Worm (Caenorhabditis elegans) whole organism, L4 larva: ENCODE data around the gene F09E10.6.

Experiments
- D1046.2 ChIP-seq: fragments of 200-800 bp; sonication (Bioruptor generic); IDR thresholded peaks from 2 replicates; pipeline ENCODE4 v1.3.6; 2022; ENCODE audit warnings: missing genetic modification characterization, missing compliant biosample characterization
- F37D6.2 ChIP-seq: sonication (generic microtip); optimal IDR thresholded peaks from 2 replicates; lab custom pipeline; 2016; ENCODE audit warnings: mild to moderate bottlenecking, missing genetic modification characterization, missing compliant biosample characterization
- Y105C5A.15 ChIP-seq: fragments of 200-800 bp; sonication (Bioruptor generic); IDR thresholded peaks from 2 replicates; pipeline ENCODE4 v1.3.6; 2022; ENCODE audit warnings: missing genetic modification characterization, missing compliant biosample characterization
- Y48G9A.11 ChIP-seq: fragments of 200-800 bp; sonication (Bioruptor generic); IDR thresholded peaks from 2 replicates; pipeline ENCODE4 v1.3.6; 2022; ENCODE audit warnings: missing genetic modification reagents, missing genetic modification characterization, missing compliant biosample characterization
- aha-1 ChIP-seq: fragments of 150-350 bp; peaks from one replicate; lab custom pipeline; 2014; ENCODE audit warnings: missing biosample characterization, missing genetic modification characterization
- ama-1 ChIP-seq: fragments of 150-350 bp; optimal IDR thresholded peaks from 2 replicates; lab custom pipeline; 2014; ENCODE audit warnings: inconsistent platforms, mixed read lengths
- ceh-62 ChIP-seq: sonication (generic microtip); optimal IDR thresholded peaks from 2 replicates; lab custom pipeline; 2017; ENCODE audit warnings: missing biosample characterization, missing genetic modification characterization
- ceh-82 ChIP-seq: sonication (generic microtip); optimal IDR thresholded peaks from 2 replicates; lab custom pipeline; 2017; ENCODE audit warnings: missing biosample characterization, missing genetic modification characterization
- daf-16 ChIP-seq, 3 experiments: sonication (generic microtip); optimal IDR thresholded peaks; 2 replicates each; lab custom pipeline; 2016 to 2017; ENCODE audit warnings: missing genetic modification characterization in 3 of 3, missing genetic modification reagents in 3 of 3, mild to moderate bottlenecking in 2 of 3, missing compliant biosample characterization in 2 of 3, missing biosample characterization in 1 of 3, moderate library complexity in 1 of 3
- dmd-9 ChIP-seq: fragments of 200-800 bp; sonication (Bioruptor generic); IDR thresholded peaks from 2 replicates; pipeline ENCODE4 v1.3.6; 2022; ENCODE audit warnings: missing genetic modification reagents, missing genetic modification characterization, missing compliant biosample characterization
- dpl-1 ChIP-seq: fragments of 150-350 bp; optimal IDR thresholded peaks from 2 replicates; lab custom pipeline; 2014; ENCODE audit warnings: missing biosample characterization, missing genetic modification reagents, missing genetic modification characterization
- duxl-1 ChIP-seq: sonication (generic microtip); optimal IDR thresholded peaks from 2 replicates; lab custom pipeline; 2016; ENCODE audit warnings: mild to moderate bottlenecking, missing genetic modification characterization, moderate library complexity, missing compliant biosample characterization; ENCODE audit not compliant: poor library complexity
- dve-1 ChIP-seq: sonication (generic microtip); optimal IDR thresholded peaks from 2 replicates; lab custom pipeline; 2017; ENCODE audit warnings: antibody characterized with exemption, mild to moderate bottlenecking, missing genetic modification characterization, missing compliant biosample characterization; ENCODE audit not compliant: insufficient read depth
- hif-1 ChIP-seq, 2 experiments: sonication (generic microtip); optimal IDR thresholded peaks; 2 replicates each; lab custom pipeline; 2016 to 2017; ENCODE audit warnings: missing compliant biosample characterization in 2 of 2, missing genetic modification characterization in 2 of 2, missing genetic modification reagents in 2 of 2, missing genotype in 2 of 2, mild to moderate bottlenecking in 1 of 2
- hmg-1.1 ChIP-seq: fragments of 200-800 bp; sonication (Bioruptor generic); IDR thresholded peaks from 2 replicates; pipeline ENCODE4 v1.3.6; 2022; ENCODE audit warnings: missing genetic modification reagents, missing genetic modification characterization, missing compliant biosample characterization
- lim-7 ChIP-seq: fragments of 200-800 bp; sonication (Bioruptor generic); IDR thresholded peaks from 2 replicates; pipeline ENCODE4 v1.3.6; 2022; ENCODE audit warnings: missing genetic modification characterization, missing compliant biosample characterization
- lin-15B ChIP-seq: fragments of 150-350 bp; sonication (generic microtip); optimal IDR thresholded peaks from 3 replicates; lab custom pipeline; 2014; ENCODE audit warnings: missing biosample characterization, missing genetic modification characterization
- lin-38 ChIP-seq: fragments of 200-800 bp; sonication (Bioruptor generic); IDR thresholded peaks from 2 replicates; pipeline ENCODE4 v1.3.6; 2022; ENCODE audit warnings: missing genetic modification reagents, missing genetic modification characterization, missing compliant biosample characterization
- madf-5 ChIP-seq, 2 experiments: fragments of 200-800 bp; sonication (Bioruptor generic); IDR thresholded peaks; 2 replicates each; pipeline ENCODE4 v1.3.6; 2022; ENCODE audit warnings: missing compliant biosample characterization in 2 of 2, missing genetic modification characterization in 2 of 2
- madf-9 ChIP-seq: fragments of 200-800 bp; sonication (Bioruptor generic); conservative IDR thresholded peaks from 2 replicates; pipeline ENCODE4 v1.3.6; 2022; ENCODE audit warnings: missing genetic modification reagents, missing genetic modification characterization, missing compliant biosample characterization
- mdt-29 ChIP-seq: fragments of 200-800 bp; sonication (Bioruptor generic); IDR thresholded peaks from 2 replicates; pipeline ENCODE4 v1.3.6; 2022; ENCODE audit warnings: missing genetic modification reagents, missing genetic modification characterization, missing compliant biosample characterization
- mes-2 ChIP-seq: sonication (generic microtip); optimal IDR thresholded peaks from 2 replicates; lab custom pipeline; 2016; ENCODE audit warnings: missing genotype, mild to moderate bottlenecking, missing genetic modification characterization, missing compliant biosample characterization; ENCODE audit not compliant: poor library complexity, severe bottlenecking
- mxl-3 ChIP-seq: fragments of 200-800 bp; sonication (Bioruptor generic); optimal IDR thresholded peaks from 2 replicates; lab custom pipeline; 2018; ENCODE audit warnings: mild to moderate bottlenecking, missing genetic modification characterization, missing compliant biosample characterization
- nhr-102 ChIP-seq: sonication (generic microtip); optimal IDR thresholded peaks from 2 replicates; lab custom pipeline; 2016; ENCODE audit warnings: mild to moderate bottlenecking, missing genetic modification characterization, moderate library complexity, missing compliant biosample characterization
- nhr-11 ChIP-seq: fragments of 150-350 bp; optimal IDR thresholded peaks from 2 replicates; lab custom pipeline; 2014; ENCODE audit warnings: missing biosample characterization, missing genetic modification characterization
- nhr-25 ChIP-seq: sonication (generic microtip); optimal IDR thresholded peaks from 2 replicates; lab custom pipeline; 2017; ENCODE audit warnings: missing genetic modification characterization, mild to moderate bottlenecking, missing compliant biosample characterization, antibody characterized with exemption, moderate library complexity, borderline replicate concordance; ENCODE audit not compliant: insufficient read depth
- nhr-28 ChIP-seq: fragments of 150-350 bp; optimal IDR thresholded peaks from 2 replicates; lab custom pipeline; 2014; ENCODE audit warnings: missing biosample characterization, missing genetic modification characterization
- nhr-48 ChIP-seq: sonication (generic microtip); optimal IDR thresholded peaks from 2 replicates; lab custom pipeline; 2016; ENCODE audit warnings: mild to moderate bottlenecking, missing genetic modification characterization, missing compliant biosample characterization
- nhr-77 ChIP-seq: fragments of 150-350 bp; optimal IDR thresholded peaks from 2 replicates; lab custom pipeline; 2014; ENCODE audit warnings: missing biosample characterization, missing genetic modification characterization
- pha-4 ChIP-seq, 2 experiments: fragments of 150-350 bp in 1 of 2; fragments of 200-800 bp in 1 of 2; sonication (Bioruptor generic) in 1 of 2; IDR thresholded peaks in 1 of 2; optimal IDR thresholded peaks in 1 of 2; 2 replicates each; pipeline versions ENCODE4 v1.3.6 to Lab custom; 2014 to 2022; ENCODE audit warnings: missing genetic modification characterization in 2 of 2, missing genetic modification reagents in 2 of 2, missing biosample characterization in 1 of 2, missing compliant biosample characterization in 1 of 2
- php-3 ChIP-seq: fragments of 200-800 bp; sonication (Bioruptor generic); IDR thresholded peaks from 2 replicates; pipeline ENCODE4 v1.3.6; 2022; ENCODE audit warnings: missing genetic modification reagents, missing genetic modification characterization, missing compliant biosample characterization
- pqm-1 ChIP-seq: sonication (generic microtip); optimal IDR thresholded peaks from 2 replicates; lab custom pipeline; 2017; ENCODE audit warnings: missing biosample characterization, missing genetic modification characterization
- saeg-2 ChIP-seq: fragments of 200-800 bp; sonication (Bioruptor generic); IDR thresholded peaks from 2 replicates; pipeline ENCODE4 v1.3.6; 2022; ENCODE audit warnings: missing genetic modification reagents, missing genetic modification characterization, missing compliant biosample characterization
- sdz-12 ChIP-seq: fragments of 200-800 bp; sonication (Bioruptor generic); optimal IDR thresholded peaks from 2 replicates; lab custom pipeline; 2018; ENCODE audit warnings: mild to moderate bottlenecking, missing genetic modification characterization, missing compliant biosample characterization
- set-16 ChIP-seq: fragments of 200-800 bp; sonication (Bioruptor generic); IDR thresholded peaks from 2 replicates; pipeline ENCODE4 v1.3.6; 2022; ENCODE audit warnings: missing genetic modification reagents, missing genetic modification characterization, missing compliant biosample characterization
- snpc-4 ChIP-seq: fragments of 150-350 bp; optimal IDR thresholded peaks from 2 replicates; lab custom pipeline; 2014; ENCODE audit warnings: missing biosample characterization, missing genetic modification characterization
- unc-39 ChIP-seq: sonication (generic microtip); optimal IDR thresholded peaks from 2 replicates; lab custom pipeline; 2017; ENCODE audit warnings: missing biosample characterization, missing genetic modification characterization
- unc-62 ChIP-seq, 3 experiments: fragments of 150-350 bp in 1 of 3; sonication (generic microtip); optimal IDR thresholded peaks in 2 of 3; peaks in 1 of 3; 1 replicate in 1 of 3; 2 replicates in 2 of 3; lab custom pipeline; 2014 to 2017; ENCODE audit warnings: missing biosample characterization in 3 of 3, missing genetic modification characterization in 3 of 3, missing genetic modification reagents in 3 of 3, missing genotype in 1 of 3
- vab-7 ChIP-seq: fragments of 200-800 bp; sonication (Bioruptor generic); IDR thresholded peaks from 2 replicates; pipeline ENCODE4 v1.3.6; 2022; ENCODE audit warnings: missing genetic modification reagents, missing genetic modification characterization, missing compliant biosample characterization
- zag-1 ChIP-seq: fragments of 150-350 bp; optimal IDR thresholded peaks from 2 replicates; lab custom pipeline; 2014; ENCODE audit warnings: missing biosample characterization, missing genetic modification characterization
- ztf-7 ChIP-seq: fragments of 150-350 bp; optimal IDR thresholded peaks from 2 replicates; lab custom pipeline; 2014; ENCODE audit warnings: missing biosample characterization, missing genetic modification characterization

Gene F09E10.6

ce11 chrX:1513153-1513552 lies 15.7 kb upstream of the F09E10.6 start (continued):
- TF ChIP-seq lim-7 (0 out of 2 replicates have a peak, but pooled peaks have one; percentile 35), snpc-4 (no peak), lin-15B (tag; lab: Kevin White, UChicago) (no peak)
- TF ChIP-seq, all 104 proteins: peak for 3

- TF ChIP-seq ceh-82 (tag; lab: Kevin White, UChicago) (no peak), aha-1 (tag; lab: Kevin White, UChicago) (peak; percentile 48), mes-2 (tag; lab: Kevin White, UChicago) (no peak), set-16 (GFP tag; lab: Robert Waterston, UW) (peak; percentile 80)
Observed at ce11 chrX:1512307-1512706, 14.8 kb upstream of the F09E10.6 start.

DNA sequence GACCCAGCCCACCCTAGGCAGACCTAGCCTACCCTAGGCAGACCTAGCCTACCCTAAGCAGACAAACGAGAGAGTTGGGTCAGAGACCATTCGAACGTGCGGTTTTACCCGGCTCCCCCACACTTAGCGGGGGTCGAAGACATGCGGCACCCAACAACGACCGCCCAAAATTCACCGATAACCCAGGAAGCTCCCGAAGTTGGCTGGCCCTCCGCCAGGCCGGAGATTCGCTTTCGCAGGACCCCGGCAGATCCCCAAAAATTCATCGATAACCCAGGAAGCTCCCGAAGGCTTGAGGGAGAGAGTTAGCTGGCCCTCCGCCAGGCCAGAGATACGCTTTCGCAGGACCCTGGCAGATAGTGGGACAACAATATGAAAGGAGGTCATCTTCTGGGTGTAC lies 11.4 kb upstream of the F09E10.6 start:
- TF ChIP-seq set-16 (GFP tag; lab: Robert Waterston, UW) = peak; percentile 90

- TF ChIP-seq lin-38 (GFP tag; lab: Robert Waterston, UW) (0 out of 2 replicates have a peak, but pooled peaks have one; percentile 8), vab-7 (GFP tag; lab: Robert Waterston, UW) (peak; percentile 53; the same call in 1 of the 2 replicates)
Observed at ce11 chrX:1508507-1508906, 11.0 kb upstream of the F09E10.6 start.

DNA sequence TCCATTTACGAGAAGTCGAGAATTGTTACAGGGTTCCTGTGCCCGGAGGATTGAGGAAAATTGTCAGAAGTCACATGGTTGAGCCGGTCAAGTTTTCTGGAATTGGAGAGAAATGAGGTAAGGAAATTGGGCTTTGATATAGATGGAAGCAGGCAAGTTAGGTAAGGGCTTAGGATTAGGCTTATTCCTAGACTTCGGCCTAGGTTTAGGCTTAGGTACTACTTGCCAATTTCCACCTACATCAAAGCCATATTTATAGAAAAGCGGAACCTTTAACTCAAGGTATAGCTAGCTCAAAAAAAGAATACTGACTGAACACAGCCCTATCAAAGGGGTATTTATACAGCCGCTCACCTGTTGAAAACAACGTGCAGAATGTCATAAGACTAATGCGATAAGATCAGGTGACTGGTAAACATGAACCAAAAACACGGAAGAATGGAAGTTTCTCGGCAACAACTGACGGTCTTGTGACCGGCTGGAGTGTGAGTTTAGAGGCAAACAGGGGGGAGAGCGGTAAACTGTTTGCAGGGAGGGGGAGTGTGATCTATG lies 7.1 kb upstream of the F09E10.6 start:
- TF ChIP-seq lin-15B (tag; lab: Kevin White, UChicago) (no peak), zag-1 (tag; lab: Kevin White, UChicago) (no peak), nhr-25 (peak; percentile 45), mxl-3 (peak; percentile 60), madf-9 (GFP tag; lab: Robert Waterston, UW) (0 out of 2 replicates have a peak, but pooled peaks have one; percentile 12), php-3 (GFP tag; lab: Robert Waterston, UW) (peak; percentile 75), nhr-28 (tag; lab: Kevin White, UChicago) (peak; percentile 97), hmg-1.1 (no peak), sdz-12 (peak; percentile 12), hif-1 (tag; optimal IDR thresholded peaks at IDR 0.05; lab: Kevin White, UChicago) (peak; percentile 86 to 98), nhr-11 (tag; lab: Kevin White, UChicago) (peak; percentile 97), mdt-29 (GFP tag; lab: Robert Waterston, UW) (peak; percentile 98), nhr-77 (tag; lab: Kevin White, UChicago) (peak; percentile 27), dmd-9 (no peak), ztf-7 (no peak), pha-4 (GFP tag; IDR thresholded peaks at IDR 0.05; lab: Robert Waterston, UW) (peak; percentile 59; the same call in 1 of the 2 replicates), pha-4 (tag; optimal IDR thresholded peaks at IDR 0.05; lab: Kevin White, UChicago) (no peak), Y105C5A.15 (GFP tag; lab: Robert Waterston, UW) (no peak), pqm-1 (tag; lab: Kevin White, UChicago) (no peak), F37D6.2 (tag; lab: Kevin White, UChicago) (no peak), unc-62 (GFP tag; optimal IDR thresholded peaks at IDR 0.05 in 1 of 2; lab: Kevin White, UChicago) (peak in 1 of 2 experiments; percentile 100), unc-62 (tag; optimal IDR thresholded peaks at IDR 0.05; lab: Kevin White, UChicago) (no peak), madf-5 (GFP tag; IDR thresholded peaks at IDR 0.05; lab: Robert Waterston, UW) (no peak), nhr-48 (tag; lab: Kevin White, UChicago) (peak; percentile 76), nhr-102 (tag; lab: Kevin White, UChicago) (peak; percentile 84), D1046.2 (GFP tag; lab: Robert Waterston, UW) (no peak), dpl-1 (peak; percentile 18), Y48G9A.11 (no peak), dve-1 (tag; lab: Kevin White, UChicago) (peak; percentile 96), duxl-1 (tag; lab: Kevin White, UChicago) (no peak), saeg-2 (peak; percentile 41), unc-39 (tag; lab: Kevin White, UChicago) (no peak), daf-16 (GFP tag; optimal IDR thresholded peaks at IDR 0.05; lab: Kevin White, UChicago) (peak; percentile 41 to 98), daf-16 (tag; optimal IDR thresholded peaks at IDR 0.05; lab: Kevin White, UChicago) (peak; percentile 100), ama-1 (lab: Kevin White, UChicago) (peak; percentile 99), ceh-62 (tag; lab: Kevin White, UChicago) (no peak)
